Worm (Caenorhabditis elegans) whole organism, young adult: Measurements from ENCODE around the gene mrps-2.

Experiments
- B0261.1 ChIP-seq: sonication (generic microtip); optimal IDR thresholded peaks from 2 replicates; lab custom pipeline; 2016; ENCODE audit warnings: mild to moderate bottlenecking, missing genetic modification characterization, moderate library complexity, missing compliant biosample characterization
- F49E8.2 ChIP-seq: sonication (generic microtip); optimal IDR thresholded peaks from 3 replicates; lab custom pipeline; 2017; ENCODE audit warnings: missing genetic modification characterization, mild to moderate bottlenecking, missing compliant biosample characterization, antibody characterized with exemption, moderate library complexity; ENCODE audit not compliant: insufficient read depth
- F55B11.4 ChIP-seq: sonication (generic microtip); optimal IDR thresholded peaks from 2 replicates; lab custom pipeline; 2016; ENCODE audit warnings: missing compliant biosample characterization, missing genetic modification characterization, borderline replicate concordance; ENCODE audit not compliant: insufficient read depth
- akir-1 ChIP-seq: fragments of 200-800 bp; sonication (Bioruptor generic); optimal IDR thresholded peaks from 2 replicates; lab custom pipeline; 2018; ENCODE audit warnings: mild to moderate bottlenecking, missing genetic modification characterization, moderate library complexity, missing compliant biosample characterization
- lag-1 ChIP-seq: fragments of 200-800 bp; sonication (Bioruptor generic); IDR thresholded peaks from 2 replicates; pipeline ENCODE4 v1.3.6; 2022; ENCODE audit warnings: missing genetic modification reagents, missing genetic modification characterization, missing compliant biosample characterization
- rec-8 ChIP-seq, 2 experiments: sonication (generic microtip); optimal IDR thresholded peaks; 2 replicates each; lab custom pipeline; 2016; ENCODE audit warnings: mild to moderate bottlenecking in 2 of 2, missing genetic modification characterization in 2 of 2, missing genetic modification reagents in 2 of 2, missing genotype in 2 of 2, missing biosample characterization in 1 of 2, missing compliant biosample characterization in 1 of 2, moderate library complexity in 1 of 2
- sea-2 ChIP-seq: fragments of 200-800 bp; sonication (Bioruptor generic); IDR thresholded peaks from 2 replicates; pipeline ENCODE4 v1.3.6; 2022; ENCODE audit warnings: missing genetic modification characterization, missing compliant biosample characterization

DNA sequence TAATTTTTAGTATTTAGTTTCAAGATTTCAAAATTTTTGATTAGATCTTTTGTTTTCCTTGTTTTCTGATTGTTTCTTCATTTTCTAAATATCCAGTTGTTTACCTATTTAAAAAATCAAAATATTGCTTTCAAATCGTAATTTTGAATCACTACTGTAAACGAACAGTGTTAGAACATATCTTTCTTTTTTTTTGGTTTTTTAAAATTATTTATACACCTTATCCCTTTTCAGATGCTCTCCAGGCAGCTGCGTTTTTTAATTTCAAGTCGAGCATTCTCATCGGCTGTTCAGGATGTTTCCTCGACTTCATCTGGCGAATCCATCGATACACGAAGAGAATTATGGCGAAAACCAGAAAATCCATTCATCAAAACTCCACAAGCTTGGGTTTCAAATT is 1.5 kb downstream of the mrps-2 start, which contains the start of gene mrpl-4:
- no peak for TF ChIP-seq F55B11.4 (tag; lab: Kevin White, UChicago)
- TF ChIP-seq akir-1 (GFP tag; lab: Kevin White, UChicago) = no peak
- no peak for TF ChIP-seq lag-1 (GFP tag; lab: Robert Waterston, UW)
- TF ChIP-seq rec-8 (tag; optimal IDR thresholded peaks at IDR 0.05; lab: Kevin White, UChicago) = no peak
- no peak for TF ChIP-seq B0261.1 (tag; lab: Kevin White, UChicago)
- no peak for TF ChIP-seq F49E8.2 (tag; lab: Kevin White, UChicago)
- TF ChIP-seq sea-2 (GFP tag; lab: Robert Waterston, UW) = no peak
